Worm (Caenorhabditis elegans) whole organism, young adult: ENCODE results near the gene odd-1.

ENCODE experiments used
- F22D6.2 ChIP-seq: sonication (generic microtip); optimal IDR thresholded peaks from 2 replicates; lab custom pipeline; 2016; ENCODE audit warnings: mild to moderate bottlenecking, missing genetic modification characterization, missing compliant biosample characterization
- Y56A3A.18 ChIP-seq: fragments of 200-800 bp; sonication (Bioruptor generic); IDR thresholded peaks from 2 replicates; pipeline ENCODE4 v1.3.6; 2022; ENCODE audit warnings: missing genetic modification reagents, missing genetic modification characterization, missing compliant biosample characterization
- bed-2 ChIP-seq: fragments of 200-800 bp; sonication (Bioruptor generic); IDR thresholded peaks from 2 replicates; pipeline ENCODE4 v1.3.6; 2022; ENCODE audit warnings: missing genetic modification reagents, missing genetic modification characterization, missing compliant biosample characterization
- ceh-79 ChIP-seq: sonication (generic microtip); optimal IDR thresholded peaks from 2 replicates; lab custom pipeline; 2017; ENCODE audit warnings: mild to moderate bottlenecking, missing genetic modification characterization, missing compliant biosample characterization
- dpl-1 ChIP-seq: fragments of 150-350 bp; optimal IDR thresholded peaks from 2 replicates; lab custom pipeline; 2014; ENCODE audit warnings: missing biosample characterization, missing genetic modification reagents, missing genetic modification characterization
- lin-26 ChIP-seq: fragments of 200-800 bp; sonication (Bioruptor generic); IDR thresholded peaks from 2 replicates; pipeline ENCODE4 v1.3.6; 2022; ENCODE audit warnings: missing genetic modification reagents, missing genetic modification characterization, missing compliant biosample characterization
- lsy-27 ChIP-seq: sonication (generic microtip); optimal IDR thresholded peaks from 2 replicates; lab custom pipeline; 2017; ENCODE audit warnings: missing genetic modification characterization, mild to moderate bottlenecking, missing compliant biosample characterization, antibody characterized with exemption, missing genotype, borderline replicate concordance; ENCODE audit not compliant: insufficient read depth
- nfyb-1 ChIP-seq: fragments of 200-800 bp; sonication (Bioruptor generic); IDR thresholded peaks from 2 replicates; pipeline ENCODE4 v1.3.6; 2022; ENCODE audit warnings: missing genetic modification reagents, missing genetic modification characterization, missing compliant biosample characterization
- pbrm-1 ChIP-seq: fragments of 200-800 bp; sonication (Bioruptor generic); IDR thresholded peaks from 2 replicates; pipeline ENCODE4 v1.3.6; 2022; ENCODE audit warnings: missing genetic modification reagents, missing genetic modification characterization, missing compliant biosample characterization
- rpc-1 ChIP-seq, 2 experiments: fragments of 150-350 bp in 1 of 2; sonication (generic microtip) in 1 of 2; optimal IDR thresholded peaks; 2 replicates each; lab custom pipeline; 2014 to 2018; ENCODE audit warnings: missing biosample characterization in 1 of 2, missing genetic modification characterization in 1 of 2, missing genetic modification reagents in 1 of 2, missing genotype in 1 of 2
- zfh-2 ChIP-seq: fragments of 200-800 bp; sonication (Bioruptor generic); conservative IDR thresholded peaks from 2 replicates; pipeline ENCODE4 v1.3.6; 2022; ENCODE audit warnings: missing genetic modification reagents, missing genetic modification characterization, missing compliant biosample characterization
- ztf-18 ChIP-seq: sonication (generic microtip); optimal IDR thresholded peaks from 2 replicates; lab custom pipeline; 2016; ENCODE audit warnings: missing genotype, mild to moderate bottlenecking, missing genetic modification characterization, missing compliant biosample characterization

ce11 chrIII:7103940-7104440, 4.1 kb upstream of the odd-1 start, which contains the start of gene cpg-2:
- TF ChIP-seq F22D6.2, result no peak
- TF ChIP-seq zfh-2 (GFP tag; lab: Robert Waterston, UW), result no peak
- TF ChIP-seq nfyb-1, result peak; percentile 57; the same call in 1 of the 2 replicates
- no peak for TF ChIP-seq lin-26
- no peak for TF ChIP-seq rpc-1 (optimal IDR thresholded peaks at IDR 0.05; lab: Kevin White, UChicago)
- no peak for TF ChIP-seq rpc-1 (tag; optimal IDR thresholded peaks at IDR 0.05; lab: Kevin White, UChicago)
- peak; percentile 95 for TF ChIP-seq dpl-1
- no peak for TF ChIP-seq ceh-79 (tag; lab: Kevin White, UChicago)
- TF ChIP-seq ztf-18 (tag; lab: Kevin White, UChicago), result peak; percentile 21
- TF ChIP-seq pbrm-1 (GFP tag; lab: Robert Waterston, UW), result peak; percentile 27; the same call in 1 of the 2 replicates
- TF ChIP-seq Y56A3A.18 (GFP tag; lab: Robert Waterston, UW), result no peak
- TF ChIP-seq bed-2 (GFP tag; lab: Robert Waterston, UW), result no peak
- no peak for TF ChIP-seq lsy-27 (tag; lab: Kevin White, UChicago)
